Worm (Caenorhabditis elegans) whole organism, late embryonic: ENCODE measurements around the gene rpl-20.

Source experiments
- fkh-10 ChIP-seq: fragments of 150-350 bp; optimal IDR thresholded peaks from 2 replicates; lab custom pipeline; 2014; ENCODE audit warnings: missing biosample characterization, missing genetic modification reagents, missing genetic modification characterization
- sox-4 ChIP-seq: sonication (generic microtip); optimal IDR thresholded peaks from 2 replicates; lab custom pipeline; 2017; ENCODE audit warnings: mild to moderate bottlenecking, missing genetic modification characterization, inconsistent platforms, missing compliant biosample characterization

DNA sequence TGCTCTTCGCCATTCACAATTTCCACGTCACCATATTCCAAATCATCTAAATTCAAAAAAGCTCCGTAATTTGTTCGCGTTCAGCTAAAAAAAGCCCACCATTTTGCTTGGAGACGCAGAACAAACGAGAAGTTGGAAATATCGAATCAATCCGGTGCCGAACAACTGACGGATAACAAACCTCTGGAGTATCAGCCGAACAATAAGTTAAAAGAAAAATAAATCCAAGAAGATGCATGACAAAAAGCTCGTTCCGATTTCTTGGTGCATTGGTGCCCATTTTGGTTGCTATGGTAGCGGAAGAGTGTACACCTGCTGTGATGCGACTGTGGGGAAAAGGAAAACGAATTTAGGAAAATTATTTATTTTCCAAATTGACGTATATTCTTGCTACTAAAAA lies 2.0 kb downstream of the rpl-20 start, which contains the start of gene tctn-1:
- TF ChIP-seq sox-4: no peak
- no peak for TF ChIP-seq fkh-10 (GFP tag; lab: Kevin White, UChicago)
